Worm (Caenorhabditis elegans) whole organism, midembryonic: ENCODE data around the gene Y55F3BL.4.

Source experiments
- cog-1 ChIP-seq: sonication (generic microtip); optimal IDR thresholded peaks from 2 replicates; lab custom pipeline; 2016; ENCODE audit warnings: missing genetic modification characterization, missing compliant biosample characterization
- flt-1 ChIP-seq: fragments of 200-800 bp; sonication (Bioruptor generic); IDR thresholded peaks from 2 replicates; pipeline ENCODE4 v1.3.6; 2022; ENCODE audit warnings: missing genetic modification characterization, missing compliant biosample characterization
- klf-2 ChIP-seq: fragments of 200-800 bp; sonication (Bioruptor generic); conservative IDR thresholded peaks from 2 replicates; pipeline ENCODE4 v1.3.6; 2022; ENCODE audit warnings: missing genetic modification reagents, missing genetic modification characterization, missing compliant biosample characterization
- med-1 ChIP-seq: sonication (generic microtip); optimal IDR thresholded peaks from 2 replicates; lab custom pipeline; 2017; ENCODE audit warnings: missing genetic modification characterization, mild to moderate bottlenecking, missing compliant biosample characterization, antibody characterized with exemption, missing genetic modification reagents; ENCODE audit not compliant: insufficient read depth
- ref-1 ChIP-seq: fragments of 200-800 bp; sonication (Bioruptor generic); conservative IDR thresholded peaks from 2 replicates; pipeline ENCODE4 v1.3.6; 2022; ENCODE audit warnings: missing genetic modification reagents, missing genetic modification characterization, missing compliant biosample characterization
- tab-1 ChIP-seq: fragments of 200-800 bp; sonication (Bioruptor generic); IDR thresholded peaks from 2 replicates; pipeline ENCODE4 v1.3.6; 2022; ENCODE audit warnings: missing genetic modification characterization, missing compliant biosample characterization
- ztf-23 ChIP-seq: fragments of 200-800 bp; sonication (Bioruptor generic); IDR thresholded peaks from 2 replicates; pipeline ENCODE4 v1.3.6; 2022; ENCODE audit warnings: missing genetic modification reagents, missing genetic modification characterization, missing compliant biosample characterization
- ztf-29 ChIP-seq: fragments of 200-800 bp; sonication (Bioruptor generic); IDR thresholded peaks from 2 replicates; pipeline ENCODE4 v1.3.6; 2022; ENCODE audit warnings: missing genetic modification reagents, missing genetic modification characterization, missing compliant biosample characterization

DNA sequence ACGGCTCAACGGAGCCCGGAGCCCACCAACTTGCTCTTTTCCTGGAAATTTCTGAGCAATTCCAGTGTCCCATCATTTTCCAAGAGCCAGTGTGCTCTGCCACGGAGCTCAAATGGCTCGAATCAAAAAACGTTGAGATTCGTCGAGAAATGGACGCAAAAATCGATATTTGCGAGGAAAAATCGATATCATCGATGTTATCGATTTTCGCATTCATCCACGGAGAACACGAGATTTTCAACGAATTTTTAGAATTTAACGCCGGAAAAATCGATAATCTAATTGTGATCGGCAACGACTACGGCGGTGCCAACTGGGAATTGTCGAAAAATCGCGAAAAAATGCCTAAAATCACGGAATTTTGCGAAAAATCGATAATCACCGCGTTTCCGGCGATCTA is 791 bp downstream of the Y55F3BL.4 start:
- TF ChIP-seq flt-1 (GFP tag; lab: Robert Waterston, UW) (no peak), tab-1 (GFP tag; lab: Robert Waterston, UW) (no peak), ref-1 (GFP tag; lab: Robert Waterston, UW) (no peak), klf-2 (GFP tag; lab: Robert Waterston, UW) (no peak), ztf-23 (GFP tag; lab: Robert Waterston, UW) (no peak), ztf-29 (GFP tag; lab: Robert Waterston, UW) (no peak), med-1 (GFP tag; lab: Kevin White, UChicago) (no peak), cog-1 (tag; lab: Kevin White, UChicago) (no peak)
